Fruit fly (Drosophila melanogaster) whole organism, prepupa: Measurements from ENCODE around the gene Spase25.

Experiments
- Blimp-1 ChIP-seq: fragments of 200-800 bp; sonication (Bioruptor generic); optimal IDR thresholded peaks from 3 replicates; lab custom pipeline; 2017; ENCODE audit warnings: missing biosample characterization, missing genetic modification characterization, mild to moderate bottlenecking, moderate library complexity, missing genetic modification reagents
- CG10631 ChIP-seq: fragments of 200-800 bp; sonication (Bioruptor generic); optimal IDR thresholded peaks from 2 replicates; lab custom pipeline; 2016; ENCODE audit warnings: missing biosample characterization, missing genetic modification characterization
- CG10669 ChIP-seq: fragments of 200-800 bp; sonication (Bioruptor generic); optimal IDR thresholded peaks from 3 replicates; lab custom pipeline; 2018; ENCODE audit warnings: missing biosample characterization, mild to moderate bottlenecking, missing genetic modification characterization, moderate library complexity
- CG11294 ChIP-seq: fragments of 200-800 bp; sonication (Bioruptor generic); IDR thresholded peaks from 2 replicates; pipeline ENCODE4 v1.3.6; 2022; ENCODE audit warnings: missing biosample characterization, missing genetic modification characterization
- CG11762 ChIP-seq: fragments of 200-800 bp; sonication (Bioruptor generic); optimal IDR thresholded peaks from 3 replicates; lab custom pipeline; 2016; ENCODE audit warnings: missing biosample characterization, missing genetic modification characterization; ENCODE audit not compliant: insufficient read depth
- CG11902 ChIP-seq: fragments of 200-800 bp; sonication (Bioruptor generic); optimal IDR thresholded peaks from 3 replicates; lab custom pipeline; 2016; ENCODE audit warnings: missing biosample characterization, missing genetic modification characterization
- CG15336 ChIP-seq: fragments of 200-800 bp; sonication (Bioruptor generic); IDR thresholded peaks from 2 replicates; pipeline ENCODE4 v1.3.6; 2022; ENCODE audit warnings: missing biosample characterization, missing genetic modification characterization
- CG1621 ChIP-seq: fragments of 200-800 bp; sonication (Bioruptor generic); optimal IDR thresholded peaks from 3 replicates; lab custom pipeline; 2018; ENCODE audit warnings: missing biosample characterization, mild to moderate bottlenecking, missing genetic modification characterization
- CG16779 ChIP-seq: fragments of 200-800 bp; sonication (Bioruptor generic); optimal IDR thresholded peaks from 3 replicates; lab custom pipeline; 2017; ENCODE audit warnings: missing biosample characterization, mild to moderate bottlenecking, missing genetic modification characterization
- CG3032 ChIP-seq: fragments of 200-800 bp; optimal IDR thresholded peaks from 2 replicates; lab custom pipeline; 2019; ENCODE audit warnings: missing biosample characterization, mild to moderate bottlenecking, missing genetic modification characterization, moderate library complexity
- CG32006 ChIP-seq: fragments of 200-800 bp; sonication (Bioruptor generic); optimal IDR thresholded peaks from 3 replicates; lab custom pipeline; 2017; ENCODE audit warnings: missing biosample characterization, mild to moderate bottlenecking, missing genetic modification characterization
- CG34406 ChIP-seq: fragments of 200-800 bp; sonication (Bioruptor generic); optimal IDR thresholded peaks from 3 replicates; lab custom pipeline; 2016; ENCODE audit warnings: missing biosample characterization, missing genetic modification characterization
- CG3919 ChIP-seq: fragments of 200-800 bp; sonication (Bioruptor generic); optimal IDR thresholded peaks from 3 replicates; lab custom pipeline; 2016; ENCODE audit warnings: missing biosample characterization, missing genetic modification characterization
- CG4318 ChIP-seq: fragments of 200-800 bp; sonication (Bioruptor generic); optimal IDR thresholded peaks from 3 replicates; lab custom pipeline; 2017; ENCODE audit warnings: missing biosample characterization, mild to moderate bottlenecking, missing genetic modification characterization
- CG6163 ChIP-seq: fragments of 200-800 bp; sonication (Bioruptor generic); IDR thresholded peaks from 3 replicates; pipeline ENCODE4 v1.3.6; 2022; ENCODE audit warnings: missing biosample characterization, missing genetic modification characterization
- CG6792 ChIP-seq: fragments of 200-800 bp; sonication (Bioruptor generic); optimal IDR thresholded peaks from 3 replicates; lab custom pipeline; 2016; ENCODE audit warnings: missing biosample characterization, missing genetic modification characterization
- CG6808 ChIP-seq: fragments of 200-800 bp; sonication (Bioruptor generic); optimal IDR thresholded peaks from 3 replicates; lab custom pipeline; 2017; ENCODE audit warnings: missing biosample characterization, missing genetic modification characterization, mild to moderate bottlenecking, moderate library complexity, missing genetic modification reagents
- CG6854 ChIP-seq: fragments of 200-800 bp; sonication (Bioruptor generic); optimal IDR thresholded peaks from 2 replicates; lab custom pipeline; 2017; ENCODE audit warnings: missing biosample characterization, mild to moderate bottlenecking, missing genetic modification characterization
- CG7368 ChIP-seq: fragments of 200-800 bp; sonication (Bioruptor generic); optimal IDR thresholded peaks from 3 replicates; lab custom pipeline; 2016; ENCODE audit warnings: missing biosample characterization, missing genetic modification characterization
- CG8119 ChIP-seq: fragments of 200-800 bp; sonication (Bioruptor generic); IDR thresholded peaks from 3 replicates; pipeline ENCODE4 v1.3.6; 2022; ENCODE audit warnings: missing biosample characterization, missing genetic modification characterization
- CG8319 ChIP-seq: fragments of 200-800 bp; sonication (Bioruptor generic); optimal IDR thresholded peaks from 3 replicates; lab custom pipeline; 2016; ENCODE audit warnings: missing biosample characterization, missing genetic modification characterization
- CG9139 ChIP-seq: fragments of 200-800 bp; sonication (Bioruptor generic); optimal IDR thresholded peaks from 3 replicates; lab custom pipeline; 2017; ENCODE audit warnings: missing biosample characterization, mild to moderate bottlenecking, missing genetic modification characterization
- Eip75B ChIP-seq: fragments of 200-800 bp; sonication (Bioruptor generic); optimal IDR thresholded peaks from 3 replicates; lab custom pipeline; 2016; ENCODE audit warnings: missing biosample characterization, missing genetic modification characterization
- Eip78C ChIP-seq: fragments of 200-800 bp; sonication (Bioruptor generic); peaks from one replicate; lab custom pipeline; 2016; ENCODE audit warnings: missing biosample characterization, missing genetic modification characterization
- Eip93F ChIP-seq: fragments of 200-800 bp; sonication (Bioruptor generic); optimal IDR thresholded peaks from 2 replicates; lab custom pipeline; 2016; ENCODE audit warnings: missing biosample characterization, mild to moderate bottlenecking, missing genetic modification characterization
- Ets96B ChIP-seq: fragments of 200-800 bp; optimal IDR thresholded peaks from 2 replicates; lab custom pipeline; 2019; ENCODE audit warnings: missing biosample characterization, mild to moderate bottlenecking, missing genetic modification characterization, moderate library complexity
- Gug ChIP-seq: fragments of 200-800 bp; sonication (Bioruptor generic); IDR thresholded peaks from 2 replicates; pipeline ENCODE4 v1.3.6; 2022; ENCODE audit warnings: missing biosample characterization, missing genetic modification characterization
- Hr38 ChIP-seq: sonication (Bioruptor generic); optimal IDR thresholded peaks from 2 replicates; lab custom pipeline; 2016; ENCODE audit warnings: missing biosample characterization, missing genetic modification characterization
- Lpt ChIP-seq: fragments of 200-800 bp; sonication (Bioruptor generic); optimal IDR thresholded peaks from 3 replicates; lab custom pipeline; 2016; ENCODE audit warnings: missing biosample characterization, missing genetic modification characterization
- Met ChIP-seq: fragments of 200-800 bp; sonication (Bioruptor generic); optimal IDR thresholded peaks from 3 replicates; lab custom pipeline; 2016; ENCODE audit warnings: missing biosample characterization, missing genetic modification characterization
- OdsH ChIP-seq: fragments of 200-800 bp; sonication (Bioruptor generic); optimal IDR thresholded peaks from 3 replicates; lab custom pipeline; 2016; ENCODE audit warnings: missing biosample characterization, missing genetic modification characterization
- Sox14 ChIP-seq: fragments of 200-800 bp; sonication (Bioruptor generic); optimal IDR thresholded peaks from 3 replicates; lab custom pipeline; 2016; ENCODE audit warnings: missing biosample characterization, missing genetic modification characterization
- Sox15 ChIP-seq: fragments of 200-800 bp; sonication (Bioruptor generic); optimal IDR thresholded peaks from 3 replicates; lab custom pipeline; 2016; ENCODE audit warnings: missing biosample characterization, missing genetic modification characterization
- achi ChIP-seq: fragments of 200-800 bp; sonication (Bioruptor generic); optimal IDR thresholded peaks from 3 replicates; lab custom pipeline; 2016; ENCODE audit warnings: missing biosample characterization, missing genetic modification characterization
- acj6 ChIP-seq: fragments of 200-800 bp; sonication (Bioruptor generic); optimal IDR thresholded peaks from 3 replicates; lab custom pipeline; 2016; ENCODE audit warnings: missing biosample characterization, missing genetic modification characterization
- cyc ChIP-seq: fragments of 200-800 bp; sonication (Bioruptor generic); optimal IDR thresholded peaks from 3 replicates; lab custom pipeline; 2016; ENCODE audit warnings: missing biosample characterization, missing genetic modification characterization
- dac ChIP-seq: fragments of 200-800 bp; sonication (Bioruptor generic); optimal IDR thresholded peaks from 2 replicates; lab custom pipeline; 2017; ENCODE audit warnings: missing biosample characterization, mild to moderate bottlenecking, missing genetic modification characterization
- dsx ChIP-seq: fragments of 200-800 bp; optimal IDR thresholded peaks from 3 replicates; lab custom pipeline; 2019; ENCODE audit warnings: missing biosample characterization, mild to moderate bottlenecking, missing genetic modification characterization, moderate library complexity; ENCODE audit not compliant: poor library complexity, severe bottlenecking
- fd59A ChIP-seq: fragments of 200-800 bp; sonication (Bioruptor generic); optimal IDR thresholded peaks from 2 replicates; lab custom pipeline; 2017; ENCODE audit warnings: missing biosample characterization, mild to moderate bottlenecking, missing genetic modification characterization, missing genetic modification reagents
- fd85E ChIP-seq: fragments of 200-800 bp; sonication (Bioruptor generic); optimal IDR thresholded peaks from 3 replicates; lab custom pipeline; 2016; ENCODE audit warnings: missing biosample characterization, missing genetic modification characterization
- lz ChIP-seq: fragments of 200-800 bp; sonication (Bioruptor generic); optimal IDR thresholded peaks from 3 replicates; lab custom pipeline; 2016; ENCODE audit warnings: missing biosample characterization, missing genetic modification characterization
- net ChIP-seq: fragments of 200-800 bp; sonication (Bioruptor generic); optimal IDR thresholded peaks from 3 replicates; lab custom pipeline; 2016; ENCODE audit warnings: missing biosample characterization, missing genetic modification characterization
- pdm3 ChIP-seq: fragments of 200-800 bp; sonication (Bioruptor generic); optimal IDR thresholded peaks from 3 replicates; lab custom pipeline; 2016; ENCODE audit warnings: missing biosample characterization, missing genetic modification characterization
- salr ChIP-seq, 2 experiments: fragments of 200-800 bp; sonication (Bioruptor generic); optimal IDR thresholded peaks; 3 replicates each; lab custom pipeline; 2016 to 2018; ENCODE audit warnings: missing biosample characterization in 2 of 2, missing genetic modification characterization in 2 of 2, mild to moderate bottlenecking in 1 of 2
- spab ChIP-seq: fragments of 200-800 bp; sonication (Bioruptor generic); optimal IDR thresholded peaks from 2 replicates; lab custom pipeline; 2017; ENCODE audit warnings: missing biosample characterization, mild to moderate bottlenecking, missing genetic modification characterization, missing genetic modification reagents
- ss ChIP-seq, 2 experiments: fragments of 200-800 bp; sonication (Bioruptor generic); optimal IDR thresholded peaks; 2 replicates in 1 of 2; 3 replicates in 1 of 2; lab custom pipeline; 2017 to 2018; ENCODE audit warnings: mild to moderate bottlenecking in 2 of 2, missing biosample characterization in 2 of 2, missing genetic modification characterization in 2 of 2, moderate library complexity in 1 of 2
- topi ChIP-seq: fragments of 200-800 bp; sonication (Bioruptor generic); optimal IDR thresholded peaks from 3 replicates; lab custom pipeline; 2016; ENCODE audit warnings: missing biosample characterization, missing genetic modification characterization

Spase25 gene

dm6 chrX:11485075-11485474 is at the start of gene Spase25:
Gene Spase25 (plus strand): TSS chrX:11485250.
- TF ChIP-seq Met (no peak), fd59A (GFP tag; lab: Kevin White, UChicago) (no peak), Blimp-1 (GFP tag; lab: Kevin White, UChicago) (no peak), spab (GFP tag; lab: Kevin White, UChicago) (no peak), CG34406 (no peak), CG3919 (GFP tag; lab: Kevin White, UChicago) (no peak), CG11902 (GFP tag; lab: Kevin White, UChicago) (no peak), CG6854 (GFP tag; lab: Kevin White, UChicago) (no peak), CG4318 (GFP tag; lab: Kevin White, UChicago) (no peak), net (GFP tag; lab: Kevin White, UChicago) (no peak), CG6163 (peak; percentile 28; the same call in 1 of the 3 replicates), CG11294 (GFP tag; lab: Robert Waterston, UW) (no peak), CG7368 (GFP tag; lab: Kevin White, UChicago) (no peak), ss (GFP tag; optimal IDR thresholded peaks at IDR 0.05; lab: Kevin White, UChicago) (peak in 1 of 2 experiments; percentile 12), Lpt (GFP tag; lab: Kevin White, UChicago) (peak; percentile 28), Sox15 (GFP tag; lab: Kevin White, UChicago) (no peak), fd85E (GFP tag; lab: Kevin White, UChicago) (no peak), salr (GFP tag; optimal IDR thresholded peaks at IDR 0.05; lab: Kevin White, UChicago) (no peak), CG16779 (no peak), CG3032 (peak; percentile 9), Ets96B (tag; lab: Kevin White, UChicago) (peak; percentile 47), CG11762 (GFP tag; lab: Kevin White, UChicago) (no peak), Hr38 (GFP tag; lab: Kevin White, UChicago) (no peak), Eip78C (GFP tag; lab: Kevin White, UChicago) (peak; percentile 17), Gug (GFP tag; lab: Robert Waterston, UW) (no peak), CG15336 (GFP tag; lab: Robert Waterston, UW) (0 out of 2 replicates have a peak, but pooled peaks have one; percentile 28), pdm3 (GFP tag; lab: Kevin White, UChicago) (no peak), CG1621 (tag; lab: Kevin White, UChicago) (no peak), lz (no peak), OdsH (GFP tag; lab: Kevin White, UChicago) (no peak), dsx (GFP tag; lab: Kevin White, UChicago) (peak; percentile 37), CG32006 (GFP tag; lab: Kevin White, UChicago) (no peak), CG8119 (peak; percentile 49; the same call in 2 of the 3 replicates), cyc (GFP tag; lab: Kevin White, UChicago) (no peak), CG10631 (no peak), CG6808 (GFP tag; lab: Kevin White, UChicago) (peak; percentile 19), Sox14 (GFP tag; lab: Kevin White, UChicago) (no peak), acj6 (GFP tag; lab: Kevin White, UChicago) (no peak), Eip75B (GFP tag; lab: Kevin White, UChicago) (no peak), CG10669 (GFP tag; lab: Kevin White, UChicago) (no peak), dac (GFP tag; lab: Kevin White, UChicago) (no peak), CG8319 (no peak), CG9139 (GFP tag; lab: Kevin White, UChicago) (peak; percentile 3), Eip93F (GFP tag; lab: Kevin White, UChicago) (no peak), achi (no peak), CG6792 (no peak), topi (GFP tag; lab: Kevin White, UChicago) (no peak)
